Worm (Caenorhabditis elegans) whole organism, early embryonic: ENCODE data around the gene C24D10.6.

ENCODE experiments used
- B0310.2 ChIP-seq: sonication (generic microtip); optimal IDR thresholded peaks from 2 replicates; lab custom pipeline; 2016; ENCODE audit warnings: mild to moderate bottlenecking, missing genetic modification characterization, missing compliant biosample characterization
- F13C5.2 ChIP-seq: sonication (generic microtip); optimal IDR thresholded peaks from 2 replicates; lab custom pipeline; 2017; ENCODE audit warnings: mild to moderate bottlenecking, missing genetic modification characterization, inconsistent platforms, missing compliant biosample characterization
- aly-1 ChIP-seq: sonication (generic microtip); optimal IDR thresholded peaks from 2 replicates; lab custom pipeline; 2016; ENCODE audit warnings: missing genetic modification characterization, missing compliant biosample characterization
- ama-1 ChIP-seq: fragments of 150-350 bp; optimal IDR thresholded peaks from 2 replicates; lab custom pipeline; 2014
- ceh-13 ChIP-seq: fragments of 200-800 bp; sonication (Bioruptor generic); optimal IDR thresholded peaks from 2 replicates; lab custom pipeline; 2018; ENCODE audit warnings: mild to moderate bottlenecking, missing genetic modification characterization, missing compliant biosample characterization
- flt-1 ChIP-seq: fragments of 200-800 bp; sonication (Bioruptor generic); IDR thresholded peaks from 2 replicates; pipeline ENCODE4 v1.3.6; 2022; ENCODE audit warnings: missing genetic modification characterization, missing compliant biosample characterization
- hmbx-1 ChIP-seq: sonication (generic microtip); optimal IDR thresholded peaks from 2 replicates; lab custom pipeline; 2016; ENCODE audit warnings: mild to moderate bottlenecking, missing genetic modification characterization, missing compliant biosample characterization
- hmg-4 ChIP-seq: fragments of 200-800 bp; sonication (Bioruptor generic); optimal IDR thresholded peaks from 2 replicates; lab custom pipeline; 2018; ENCODE audit warnings: mild to moderate bottlenecking, missing genetic modification characterization, missing compliant biosample characterization
- hnd-1 ChIP-seq: sonication (generic microtip); optimal IDR thresholded peaks from 2 replicates; lab custom pipeline; 2016; ENCODE audit warnings: missing genetic modification characterization, missing compliant biosample characterization
- pes-1 ChIP-seq: fragments of 200-800 bp; sonication (Bioruptor generic); IDR thresholded peaks from 2 replicates; pipeline ENCODE4 v1.3.6; 2022; ENCODE audit warnings: missing genetic modification reagents, missing genetic modification characterization, missing compliant biosample characterization
- sea-1 ChIP-seq: fragments of 200-800 bp; sonication (Bioruptor generic); conservative IDR thresholded peaks from 2 replicates; pipeline ENCODE4 v1.3.6; 2022; ENCODE audit warnings: missing genetic modification characterization, missing compliant biosample characterization
- tbx-37 ChIP-seq: fragments of 200-800 bp; sonication (Bioruptor generic); conservative IDR thresholded peaks from 2 replicates; pipeline ENCODE4 v1.3.6; 2022; ENCODE audit warnings: missing genetic modification reagents, missing genetic modification characterization, missing compliant biosample characterization
- tra-4 ChIP-seq: sonication (generic microtip); optimal IDR thresholded peaks from 2 replicates; lab custom pipeline; 2017; ENCODE audit warnings: missing genetic modification characterization, missing compliant biosample characterization

- no peak for TF ChIP-seq ama-1 (lab: Kevin White, UChicago)
- TF ChIP-seq hnd-1 (tag; lab: Kevin White, UChicago), result no peak
- no peak for TF ChIP-seq flt-1 (GFP tag; lab: Robert Waterston, UW)
- TF ChIP-seq tbx-37 (GFP tag; lab: Robert Waterston, UW), result no peak
- no peak for TF ChIP-seq aly-1
- no peak for TF ChIP-seq tra-4 (tag; lab: Kevin White, UChicago)
- no peak for TF ChIP-seq sea-1 (GFP tag; lab: Robert Waterston, UW)
- TF ChIP-seq B0310.2 (tag; lab: Kevin White, UChicago), result no peak
- TF ChIP-seq hmbx-1 (tag; lab: Kevin White, UChicago), result no peak
- TF ChIP-seq hmg-4 (GFP tag; lab: Kevin White, UChicago), result no peak
- no peak for TF ChIP-seq ceh-13 (GFP tag; lab: Kevin White, UChicago)
- TF ChIP-seq pes-1 (GFP tag; lab: Robert Waterston, UW), result no peak
- no peak for TF ChIP-seq F13C5.2 (tag; lab: Kevin White, UChicago)
These were observed 28.0 kb upstream of the C24D10.6 start for ce11 chrIV:5188051-5188450.
